Worm (Caenorhabditis elegans) whole organism, young adult: ENCODE measurements around the gene met-2.
A peak's percentile ranks its signal among the peaks of the same experiment; 100 is the strongest.

ENCODE experiments used
- D2030.7 ChIP-seq: fragments of 200-800 bp; sonication (Bioruptor generic); IDR thresholded peaks from 2 replicates; pipeline ENCODE4 v1.3.6; 2022; ENCODE audit warnings: missing genetic modification reagents, missing genetic modification characterization, missing compliant biosample characterization
- F33H1.4 ChIP-seq: fragments of 200-800 bp; sonication (Bioruptor generic); IDR thresholded peaks from 2 replicates; pipeline ENCODE4 v1.3.6; 2022; ENCODE audit warnings: missing genetic modification reagents, missing genetic modification characterization, missing compliant biosample characterization
- F49E8.2 ChIP-seq: sonication (generic microtip); optimal IDR thresholded peaks from 3 replicates; lab custom pipeline; 2017; ENCODE audit warnings: missing genetic modification characterization, mild to moderate bottlenecking, missing compliant biosample characterization, antibody characterized with exemption, moderate library complexity; ENCODE audit not compliant: insufficient read depth
- F52B5.7 ChIP-seq: sonication (generic microtip); optimal IDR thresholded peaks from 2 replicates; lab custom pipeline; 2016; ENCODE audit warnings: mild to moderate bottlenecking, missing genetic modification characterization, missing compliant biosample characterization
- F57C9.4 ChIP-seq: sonication (generic microtip); optimal IDR thresholded peaks from 2 replicates; lab custom pipeline; 2017; ENCODE audit warnings: mild to moderate bottlenecking, missing genetic modification characterization, missing compliant biosample characterization
- K12H6.12 ChIP-seq: fragments of 200-800 bp; sonication (Bioruptor generic); optimal IDR thresholded peaks from 2 replicates; lab custom pipeline; 2018; ENCODE audit warnings: mild to moderate bottlenecking, missing genetic modification characterization, missing compliant biosample characterization
- T07F8.4 ChIP-seq: sonication (generic microtip); optimal IDR thresholded peaks from 2 replicates; lab custom pipeline; 2016; ENCODE audit warnings: mild to moderate bottlenecking, missing genetic modification characterization, moderate library complexity, missing compliant biosample characterization
- T26A5.8 ChIP-seq: sonication (generic microtip); optimal IDR thresholded peaks from 2 replicates; lab custom pipeline; 2016; ENCODE audit warnings: missing genetic modification characterization, missing compliant biosample characterization
- attf-3 ChIP-seq: fragments of 200-800 bp; sonication (Bioruptor generic); conservative IDR thresholded peaks from 2 replicates; pipeline ENCODE4 v1.3.6; 2022; ENCODE audit warnings: missing genetic modification reagents, missing genetic modification characterization, missing compliant biosample characterization
- attf-5 ChIP-seq: fragments of 200-800 bp; sonication (Bioruptor generic); optimal IDR thresholded peaks from 2 replicates; lab custom pipeline; 2018; ENCODE audit warnings: mild to moderate bottlenecking, missing genetic modification characterization, missing compliant biosample characterization
- attf-6 ChIP-seq: fragments of 200-800 bp; sonication (Bioruptor generic); IDR thresholded peaks from 2 replicates; pipeline ENCODE4 v1.3.6; 2022; ENCODE audit warnings: missing genetic modification reagents, missing genetic modification characterization, missing compliant biosample characterization
- cebp-1 ChIP-seq, 2 experiments: fragments of 200-800 bp in 1 of 2; sonication (Bioruptor generic) in 1 of 2; sonication (generic microtip) in 1 of 2; IDR thresholded peaks in 1 of 2; optimal IDR thresholded peaks in 1 of 2; 2 replicates each; pipeline versions ENCODE4 v1.3.6 to Lab custom; 2017 to 2022; ENCODE audit warnings: missing compliant biosample characterization in 2 of 2, missing genetic modification characterization in 2 of 2, mild to moderate bottlenecking in 1 of 2, missing genetic modification reagents in 1 of 2, moderate library complexity in 1 of 2
- cebp-2 ChIP-seq: fragments of 200-800 bp; sonication (Bioruptor generic); IDR thresholded peaks from 2 replicates; pipeline ENCODE4 v1.3.6; 2022; ENCODE audit warnings: missing genetic modification characterization, missing compliant biosample characterization
- ceh-27 ChIP-seq: fragments of 200-800 bp; sonication (Bioruptor generic); optimal IDR thresholded peaks from 2 replicates; lab custom pipeline; 2018; ENCODE audit warnings: mild to moderate bottlenecking, missing genetic modification characterization, moderate library complexity, missing compliant biosample characterization
- ceh-79 ChIP-seq: sonication (generic microtip); optimal IDR thresholded peaks from 2 replicates; lab custom pipeline; 2017; ENCODE audit warnings: mild to moderate bottlenecking, missing genetic modification characterization, missing compliant biosample characterization
- ceh-91 ChIP-seq: fragments of 200-800 bp; sonication (Bioruptor generic); IDR thresholded peaks from 2 replicates; pipeline ENCODE4 v1.3.6; 2022; ENCODE audit warnings: missing genetic modification reagents, missing genetic modification characterization, missing compliant biosample characterization
- chd-7 ChIP-seq: sonication (generic microtip); optimal IDR thresholded peaks from 2 replicates; lab custom pipeline; 2016; ENCODE audit warnings: mild to moderate bottlenecking, missing genetic modification characterization, moderate library complexity, missing compliant biosample characterization
- die-1 ChIP-seq: sonication (generic microtip); optimal IDR thresholded peaks from 2 replicates; lab custom pipeline; 2016; ENCODE audit warnings: missing genotype, mild to moderate bottlenecking, missing genetic modification characterization, missing compliant biosample characterization
- dox-1 ChIP-seq: fragments of 200-800 bp; sonication (Bioruptor generic); IDR thresholded peaks from 2 replicates; pipeline ENCODE4 v1.3.6; 2022; ENCODE audit warnings: missing genetic modification reagents, missing genetic modification characterization, missing compliant biosample characterization
- dpff-1 ChIP-seq: sonication (generic microtip); optimal IDR thresholded peaks from 2 replicates; lab custom pipeline; 2017; ENCODE audit warnings: mild to moderate bottlenecking, missing genetic modification characterization, missing compliant biosample characterization
- dpl-1 ChIP-seq: fragments of 150-350 bp; optimal IDR thresholded peaks from 2 replicates; lab custom pipeline; 2014; ENCODE audit warnings: missing biosample characterization, missing genetic modification reagents, missing genetic modification characterization
- egl-44 ChIP-seq: fragments of 200-800 bp; sonication (Bioruptor generic); IDR thresholded peaks from 2 replicates; pipeline ENCODE4 v1.3.6; 2022; ENCODE audit warnings: missing genetic modification reagents, missing genetic modification characterization, missing compliant biosample characterization
- egrh-3 ChIP-seq: fragments of 200-800 bp; sonication (Bioruptor generic); IDR thresholded peaks from 2 replicates; pipeline ENCODE4 v1.3.6; 2022; ENCODE audit warnings: missing genetic modification reagents, missing genetic modification characterization, missing compliant biosample characterization
- gei-17 ChIP-seq: fragments of 200-800 bp; sonication (Bioruptor generic); optimal IDR thresholded peaks from 2 replicates; lab custom pipeline; 2018; ENCODE audit warnings: mild to moderate bottlenecking, missing genetic modification characterization, missing compliant biosample characterization
- him-1 ChIP-seq: sonication (generic microtip); optimal IDR thresholded peaks from 2 replicates; lab custom pipeline; 2016; ENCODE audit warnings: missing genotype, missing genetic modification reagents, missing genetic modification characterization, missing compliant biosample characterization
- hsf-1 ChIP-seq: fragments of 200-800 bp; sonication (Bioruptor generic); IDR thresholded peaks from 2 replicates; pipeline ENCODE4 v1.3.6; 2022; ENCODE audit warnings: missing genetic modification reagents, missing genetic modification characterization, missing compliant biosample characterization
- let-607 ChIP-seq, 2 experiments: fragments of 200-800 bp in 1 of 2; sonication (Bioruptor generic) in 1 of 2; sonication (generic microtip) in 1 of 2; optimal IDR thresholded peaks; 2 replicates each; lab custom pipeline; 2016 to 2018; ENCODE audit warnings: mild to moderate bottlenecking in 2 of 2, missing compliant biosample characterization in 2 of 2, missing genetic modification characterization in 2 of 2, moderate library complexity in 2 of 2, missing genotype in 1 of 2
- lin-40 ChIP-seq: sonication (generic microtip); optimal IDR thresholded peaks from 2 replicates; lab custom pipeline; 2016; ENCODE audit warnings: missing genetic modification characterization, mild to moderate bottlenecking, missing compliant biosample characterization, missing genotype, missing genetic modification reagents
- lsl-1 ChIP-seq: fragments of 200-800 bp; sonication (Bioruptor generic); optimal IDR thresholded peaks from 2 replicates; lab custom pipeline; 2018; ENCODE audit warnings: mild to moderate bottlenecking, missing genetic modification characterization, moderate library complexity, missing compliant biosample characterization
- madf-10 ChIP-seq: sonication (generic microtip); optimal IDR thresholded peaks from 2 replicates; lab custom pipeline; 2016; ENCODE audit warnings: mild to moderate bottlenecking, missing genetic modification characterization, missing compliant biosample characterization
- madf-6 ChIP-seq: fragments of 200-800 bp; sonication (Bioruptor generic); IDR thresholded peaks from 2 replicates; pipeline ENCODE4 v1.3.6; 2022; ENCODE audit warnings: missing genetic modification reagents, missing genetic modification characterization, missing compliant biosample characterization
- mel-28 ChIP-seq: sonication (generic microtip); optimal IDR thresholded peaks from 2 replicates; lab custom pipeline; 2016; ENCODE audit warnings: borderline replicate concordance, mild to moderate bottlenecking, missing genetic modification characterization, missing compliant biosample characterization
- nhr-80 ChIP-seq: sonication (generic microtip); optimal IDR thresholded peaks from 2 replicates; lab custom pipeline; 2016; ENCODE audit warnings: missing genetic modification characterization, missing compliant biosample characterization
- sea-2 ChIP-seq: fragments of 200-800 bp; sonication (Bioruptor generic); IDR thresholded peaks from 2 replicates; pipeline ENCODE4 v1.3.6; 2022; ENCODE audit warnings: missing genetic modification characterization, missing compliant biosample characterization
- snpc-1.3 ChIP-seq: sonication (generic microtip); optimal IDR thresholded peaks from 2 replicates; lab custom pipeline; 2017; ENCODE audit warnings: missing genetic modification characterization, mild to moderate bottlenecking, missing compliant biosample characterization, antibody characterized with exemption, moderate library complexity, missing genotype, missing genetic modification reagents; ENCODE audit not compliant: insufficient read depth
- snpc-4 ChIP-seq, 5 experiments: fragments of 150-350 bp in 1 of 5; sonication (generic microtip) in 4 of 5; optimal IDR thresholded peaks; 2 replicates each; lab custom pipeline; 2014 to 2018; ENCODE audit warnings: missing genetic modification characterization in 5 of 5, missing biosample characterization in 3 of 5, antibody characterized with exemption in 2 of 5, mild to moderate bottlenecking in 2 of 5, missing compliant biosample characterization in 2 of 5, missing genotype in 2 of 5, moderate library complexity in 2 of 5, missing genetic modification reagents in 1 of 5
- sptf-2 ChIP-seq: fragments of 200-800 bp; sonication (Bioruptor generic); optimal IDR thresholded peaks from 2 replicates; lab custom pipeline; 2018; ENCODE audit warnings: mild to moderate bottlenecking, missing genetic modification characterization, missing compliant biosample characterization
- tbp1 ChIP-seq: fragments of 200-800 bp; sonication (Bioruptor generic); optimal IDR thresholded peaks from 2 replicates; lab custom pipeline; 2018; ENCODE audit warnings: mild to moderate bottlenecking, missing genetic modification characterization, missing compliant biosample characterization
- tbx-9 ChIP-seq: sonication (generic microtip); optimal IDR thresholded peaks from 2 replicates; lab custom pipeline; 2016; ENCODE audit warnings: borderline replicate concordance, missing genetic modification characterization, inconsistent platforms, missing compliant biosample characterization
- zim-3 ChIP-seq: sonication (generic microtip); optimal IDR thresholded peaks from 2 replicates; lab custom pipeline; 2017; ENCODE audit warnings: mild to moderate bottlenecking, missing genetic modification characterization, moderate library complexity, missing compliant biosample characterization
- ztf-18 ChIP-seq: sonication (generic microtip); optimal IDR thresholded peaks from 2 replicates; lab custom pipeline; 2016; ENCODE audit warnings: missing genotype, mild to moderate bottlenecking, missing genetic modification characterization, missing compliant biosample characterization
- ztf-25 ChIP-seq: fragments of 200-800 bp; sonication (Bioruptor generic); IDR thresholded peaks from 2 replicates; pipeline ENCODE4 v1.3.6; 2022; ENCODE audit warnings: missing genetic modification reagents, missing genetic modification characterization, missing compliant biosample characterization
- ztf-26 ChIP-seq: sonication (generic microtip); optimal IDR thresholded peaks from 2 replicates; lab custom pipeline; 2017; ENCODE audit warnings: missing genetic modification characterization, missing compliant biosample characterization
- ztf-3 ChIP-seq: fragments of 200-800 bp; sonication (Bioruptor generic); optimal IDR thresholded peaks from 2 replicates; lab custom pipeline; 2018; ENCODE audit warnings: mild to moderate bottlenecking, missing genetic modification characterization, missing compliant biosample characterization

met-2 gene

ce11 chrIII:8356407-8356881, 18.7 kb upstream of the met-2 start (continued):
- TF ChIP-seq die-1 (peak; percentile 22), ceh-91 (GFP tag; lab: Robert Waterston, UW) (no peak), dpff-1 (tag; lab: Kevin White, UChicago) (no peak), ztf-18 (tag; lab: Kevin White, UChicago) (peak; percentile 20), gei-17 (GFP tag; lab: Kevin White, UChicago) (peak; percentile 8), sptf-2 (no peak), attf-3 (GFP tag; lab: Robert Waterston, UW) (0 out of 2 replicates have a peak, but pooled peaks have one; percentile 21), sea-2 (GFP tag; lab: Robert Waterston, UW) (no peak), cebp-2 (no peak), D2030.7 (no peak), egrh-3 (GFP tag; lab: Robert Waterston, UW) (0 out of 2 replicates have a peak, but pooled peaks have one; percentile 16), ztf-26 (peak; percentile 44), tbx-9 (tag; lab: Kevin White, UChicago) (no peak), let-607 (tag; optimal IDR thresholded peaks at IDR 0.05; lab: Kevin White, UChicago) (peak in 1 of 2 experiments; percentile 44), dox-1 (GFP tag; lab: Robert Waterston, UW) (peak; percentile 59), him-1 (tag; lab: Kevin White, UChicago) (no peak), nhr-80 (tag; lab: Kevin White, UChicago) (peak; percentile 78), hsf-1 (GFP tag; lab: Robert Waterston, UW) (no peak; the same call in 1 of the 2 replicates), attf-5 (GFP tag; lab: Kevin White, UChicago) (peak; percentile 79), mel-28 (no peak), T26A5.8 (tag; lab: Kevin White, UChicago) (no peak), cebp-1 (GFP tag; IDR thresholded peaks at IDR 0.05; lab: Robert Waterston, UW) (no peak), cebp-1 (tag; optimal IDR thresholded peaks at IDR 0.05; lab: Kevin White, UChicago) (peak; percentile 77), ceh-79 (no peak), zim-3 (tag; lab: Kevin White, UChicago) (no peak), egl-44 (0 out of 2 replicates have a peak, but pooled peaks have one; percentile 25), chd-7 (tag; lab: Kevin White, UChicago) (peak; percentile 24), dpl-1 (GFP tag; lab: Kevin White, UChicago) (peak; percentile 31), ztf-25 (no peak), attf-6 (GFP tag; lab: Robert Waterston, UW) (no peak), ceh-27 (GFP tag; lab: Kevin White, UChicago) (peak; percentile 65), lsl-1 (GFP tag; lab: Kevin White, UChicago) (no peak), ztf-3 (no peak), lin-40 (peak; percentile 57), snpc-1.3 (tag; lab: Kevin White, UChicago) (peak; percentile 12), snpc-4 (GFP tag; optimal IDR thresholded peaks at IDR 0.05; lab: Kevin White, UChicago) (no peak), snpc-4 (tag; optimal IDR thresholded peaks at IDR 0.05; lab: Kevin White, UChicago) (peak in 3 of 4 experiments; percentile 5 to 46 (median 39)), T07F8.4 (no peak), F57C9.4 (tag; lab: Kevin White, UChicago) (no peak), F49E8.2 (tag; lab: Kevin White, UChicago) (no peak), tbp1 (GFP tag; lab: Kevin White, UChicago) (no peak), K12H6.12 (tag; lab: Kevin White, UChicago) (peak; percentile 73), F33H1.4 (GFP tag; lab: Robert Waterston, UW) (peak; percentile 22; the same call in 1 of the 2 replicates), madf-10 (tag; lab: Kevin White, UChicago) (peak; percentile 54), madf-6 (peak; percentile 29), F52B5.7 (tag; lab: Kevin White, UChicago) (no peak)
